Fruit fly (Drosophila melanogaster): ENCODE measurements around the gene CG34301.

DNA sequence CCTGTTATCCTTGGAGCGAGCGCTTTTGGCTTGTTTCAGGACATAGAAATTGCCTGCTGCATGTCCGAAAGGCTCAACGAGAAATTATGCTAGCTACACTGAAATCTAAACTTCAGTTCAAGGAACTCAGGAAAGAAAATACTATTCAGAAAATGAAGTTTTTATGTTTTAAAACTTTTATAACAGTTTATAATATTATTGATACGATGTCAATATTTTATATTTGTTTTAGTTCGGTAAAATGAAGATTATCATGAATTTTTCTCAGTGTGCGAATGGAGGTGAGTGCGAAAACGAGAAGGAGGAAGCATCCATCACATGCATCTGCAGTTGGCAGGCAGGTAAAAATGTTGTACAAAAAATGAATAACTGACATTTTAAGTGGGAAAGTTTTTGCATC, 26.9 kb upstream of the CG34301 start:
- TF ChIP-seq dmrt93B (GFP tag; optimal IDR thresholded peaks at IDR 0.05), result peak; percentile 41
- peak; percentile 72 for TF ChIP-seq psq (GFP tag; optimal IDR thresholded peaks at IDR 0.05)
- TF ChIP-seq Hr83 (GFP tag; optimal IDR thresholded peaks at IDR 0.05; ENCODE audit: poor library complexity, severe bottlenecking), result no peak

Measured in whole organism, wandering third instar larva.